Worm (Caenorhabditis elegans) whole organism, L4 larva: ENCODE measurements around the gene eelo-1.

Source experiments
- F10B5.3 ChIP-seq: sonication (generic microtip); optimal IDR thresholded peaks from 2 replicates; lab custom pipeline; 2016; ENCODE audit warnings: mild to moderate bottlenecking, missing genetic modification characterization, missing compliant biosample characterization
- F26F4.8 ChIP-seq: fragments of 200-800 bp; sonication (Bioruptor generic); conservative IDR thresholded peaks from 2 replicates; pipeline ENCODE4 v1.3.6; 2022; ENCODE audit warnings: missing genetic modification characterization, missing compliant biosample characterization
- F37D6.2 ChIP-seq: sonication (generic microtip); optimal IDR thresholded peaks from 2 replicates; lab custom pipeline; 2016; ENCODE audit warnings: mild to moderate bottlenecking, missing genetic modification characterization, missing compliant biosample characterization
- F44E2.7 ChIP-seq: fragments of 200-800 bp; sonication (Bioruptor generic); IDR thresholded peaks from 2 replicates; pipeline ENCODE4 v2.1.2; 2022; ENCODE audit warnings: missing genetic modification characterization, missing compliant biosample characterization
- R02D3.7 ChIP-seq: fragments of 150-350 bp; sonication (generic microtip); optimal IDR thresholded peaks from 3 replicates; lab custom pipeline; 2014; ENCODE audit warnings: missing biosample characterization, missing genetic modification characterization
- Y105C5A.15 ChIP-seq: fragments of 200-800 bp; sonication (Bioruptor generic); IDR thresholded peaks from 2 replicates; pipeline ENCODE4 v1.3.6; 2022; ENCODE audit warnings: missing genetic modification characterization, missing compliant biosample characterization
- Y48G9A.11 ChIP-seq: fragments of 200-800 bp; sonication (Bioruptor generic); IDR thresholded peaks from 2 replicates; pipeline ENCODE4 v1.3.6; 2022; ENCODE audit warnings: missing genetic modification reagents, missing genetic modification characterization, missing compliant biosample characterization
- Y5F2A.4 ChIP-seq: fragments of 200-800 bp; sonication (Bioruptor generic); optimal IDR thresholded peaks from 2 replicates; lab custom pipeline; 2018; ENCODE audit warnings: mild to moderate bottlenecking, missing genetic modification characterization, missing compliant biosample characterization
- Y75B8A.6 ChIP-seq: fragments of 200-800 bp; sonication (Bioruptor generic); IDR thresholded peaks from 2 replicates; pipeline ENCODE4 v1.3.6; 2022; ENCODE audit warnings: missing genetic modification reagents, missing genetic modification characterization, missing compliant biosample characterization
- ZK546.5 ChIP-seq, 2 experiments: sonication (generic microtip); optimal IDR thresholded peaks; 2 replicates each; lab custom pipeline; 2017; ENCODE audit warnings: missing biosample characterization in 2 of 2, missing genetic modification characterization in 2 of 2
- aha-1 ChIP-seq: fragments of 150-350 bp; peaks from one replicate; lab custom pipeline; 2014; ENCODE audit warnings: missing biosample characterization, missing genetic modification characterization
- arid-1 ChIP-seq: fragments of 200-800 bp; sonication (Bioruptor generic); conservative IDR thresholded peaks from 2 replicates; pipeline ENCODE4 v1.3.6; 2022; ENCODE audit warnings: missing genetic modification reagents, missing genetic modification characterization, missing compliant biosample characterization
- attf-4 ChIP-seq: sonication (generic microtip); optimal IDR thresholded peaks from 3 replicates; lab custom pipeline; 2017; ENCODE audit warnings: missing biosample characterization, missing genetic modification characterization
- ceh-32 ChIP-seq: sonication (generic microtip); optimal IDR thresholded peaks from 2 replicates; lab custom pipeline; 2016; ENCODE audit warnings: mild to moderate bottlenecking, missing genetic modification characterization, missing compliant biosample characterization; ENCODE audit not compliant: poor library complexity
- ceh-44 ChIP-seq: fragments of 200-800 bp; sonication (Bioruptor generic); IDR thresholded peaks from 2 replicates; pipeline ENCODE4 v1.3.6; 2022; ENCODE audit warnings: missing genetic modification reagents, missing genetic modification characterization, missing compliant biosample characterization
- ceh-62 ChIP-seq: sonication (generic microtip); optimal IDR thresholded peaks from 2 replicates; lab custom pipeline; 2017; ENCODE audit warnings: missing biosample characterization, missing genetic modification characterization
- ces-1 ChIP-seq: fragments of 150-350 bp; sonication (generic microtip); optimal IDR thresholded peaks from 4 replicates; lab custom pipeline; 2014; ENCODE audit warnings: missing biosample characterization, missing genetic modification reagents, missing genetic modification characterization
- daf-19 ChIP-seq: fragments of 200-800 bp; sonication (Bioruptor generic); conservative IDR thresholded peaks from 2 replicates; pipeline ENCODE4 v1.3.6; 2022; ENCODE audit warnings: missing genetic modification characterization, missing compliant biosample characterization
- dmd-6 ChIP-seq: fragments of 200-800 bp; sonication (Bioruptor generic); IDR thresholded peaks from 2 replicates; pipeline ENCODE4 v1.3.6; 2022; ENCODE audit warnings: missing genetic modification reagents, missing genetic modification characterization, missing compliant biosample characterization
- dve-1 ChIP-seq: sonication (generic microtip); optimal IDR thresholded peaks from 2 replicates; lab custom pipeline; 2017; ENCODE audit warnings: antibody characterized with exemption, mild to moderate bottlenecking, missing genetic modification characterization, missing compliant biosample characterization; ENCODE audit not compliant: insufficient read depth
- egl-43 ChIP-seq: fragments of 200-800 bp; sonication (Bioruptor generic); IDR thresholded peaks from 2 replicates; pipeline ENCODE4 v1.3.6; 2022; ENCODE audit warnings: missing genetic modification reagents, missing genetic modification characterization, missing compliant biosample characterization
- gei-8 ChIP-seq: fragments of 200-800 bp; sonication (Bioruptor generic); optimal IDR thresholded peaks from 2 replicates; lab custom pipeline; 2018; ENCODE audit warnings: mild to moderate bottlenecking, missing genetic modification characterization, missing compliant biosample characterization
- hlh-11 ChIP-seq: fragments of 200-800 bp; sonication (Bioruptor generic); optimal IDR thresholded peaks from 2 replicates; lab custom pipeline; 2018; ENCODE audit warnings: mild to moderate bottlenecking, missing genetic modification characterization, missing compliant biosample characterization
- jun-1 ChIP-seq: fragments of 150-350 bp; optimal IDR thresholded peaks from 2 replicates; lab custom pipeline; 2014; ENCODE audit warnings: missing biosample characterization, missing genetic modification reagents, missing genetic modification characterization
- lim-7 ChIP-seq: fragments of 200-800 bp; sonication (Bioruptor generic); IDR thresholded peaks from 2 replicates; pipeline ENCODE4 v1.3.6; 2022; ENCODE audit warnings: missing genetic modification characterization, missing compliant biosample characterization
- lin-13 ChIP-seq: fragments of 150-350 bp; optimal IDR thresholded peaks from 2 replicates; lab custom pipeline; 2014; ENCODE audit warnings: missing biosample characterization, missing genetic modification reagents, missing genetic modification characterization
- lin-38 ChIP-seq: fragments of 200-800 bp; sonication (Bioruptor generic); IDR thresholded peaks from 2 replicates; pipeline ENCODE4 v1.3.6; 2022; ENCODE audit warnings: missing genetic modification reagents, missing genetic modification characterization, missing compliant biosample characterization
- lin-39 ChIP-seq: fragments of 150-350 bp; optimal IDR thresholded peaks from 2 replicates; lab custom pipeline; 2014; ENCODE audit warnings: missing biosample characterization, missing genetic modification reagents, missing genetic modification characterization
- lir-3 ChIP-seq: sonication (generic microtip); optimal IDR thresholded peaks from 2 replicates; lab custom pipeline; 2016; ENCODE audit warnings: mild to moderate bottlenecking, missing genetic modification characterization, missing compliant biosample characterization
- madf-5 ChIP-seq, 2 experiments: fragments of 200-800 bp; sonication (Bioruptor generic); IDR thresholded peaks; 2 replicates each; pipeline ENCODE4 v1.3.6; 2022; ENCODE audit warnings: missing compliant biosample characterization in 2 of 2, missing genetic modification characterization in 2 of 2
- madf-9 ChIP-seq: fragments of 200-800 bp; sonication (Bioruptor generic); conservative IDR thresholded peaks from 2 replicates; pipeline ENCODE4 v1.3.6; 2022; ENCODE audit warnings: missing genetic modification reagents, missing genetic modification characterization, missing compliant biosample characterization
- mdt-29 ChIP-seq: fragments of 200-800 bp; sonication (Bioruptor generic); IDR thresholded peaks from 2 replicates; pipeline ENCODE4 v1.3.6; 2022; ENCODE audit warnings: missing genetic modification reagents, missing genetic modification characterization, missing compliant biosample characterization
- mep-1 ChIP-seq: fragments of 150-350 bp; sonication (generic microtip); optimal IDR thresholded peaks from 3 replicates; lab custom pipeline; 2014; ENCODE audit warnings: missing biosample characterization, missing genetic modification characterization
- mes-2 ChIP-seq: sonication (generic microtip); optimal IDR thresholded peaks from 2 replicates; lab custom pipeline; 2016; ENCODE audit warnings: missing genotype, mild to moderate bottlenecking, missing genetic modification characterization, missing compliant biosample characterization; ENCODE audit not compliant: poor library complexity, severe bottlenecking
- nhr-237 ChIP-seq: sonication (generic microtip); optimal IDR thresholded peaks from 2 replicates; lab custom pipeline; 2017; ENCODE audit warnings: missing biosample characterization, missing genetic modification characterization
- nhr-25 ChIP-seq: sonication (generic microtip); optimal IDR thresholded peaks from 2 replicates; lab custom pipeline; 2017; ENCODE audit warnings: missing genetic modification characterization, mild to moderate bottlenecking, missing compliant biosample characterization, antibody characterized with exemption, moderate library complexity, borderline replicate concordance; ENCODE audit not compliant: insufficient read depth
- nhr-42 ChIP-seq: fragments of 200-800 bp; sonication (Bioruptor generic); IDR thresholded peaks from 2 replicates; pipeline ENCODE4 v1.3.6; 2022; ENCODE audit warnings: missing genetic modification characterization, missing compliant biosample characterization
- nhr-76 ChIP-seq: fragments of 150-350 bp; optimal IDR thresholded peaks from 2 replicates; lab custom pipeline; 2014; ENCODE audit warnings: missing biosample characterization, missing genetic modification characterization
- pha-4 ChIP-seq, 2 experiments: fragments of 150-350 bp in 1 of 2; fragments of 200-800 bp in 1 of 2; sonication (Bioruptor generic) in 1 of 2; IDR thresholded peaks in 1 of 2; optimal IDR thresholded peaks in 1 of 2; 2 replicates each; pipeline versions ENCODE4 v1.3.6 to Lab custom; 2014 to 2022; ENCODE audit warnings: missing genetic modification characterization in 2 of 2, missing genetic modification reagents in 2 of 2, missing biosample characterization in 1 of 2, missing compliant biosample characterization in 1 of 2
- php-3 ChIP-seq: fragments of 200-800 bp; sonication (Bioruptor generic); IDR thresholded peaks from 2 replicates; pipeline ENCODE4 v1.3.6; 2022; ENCODE audit warnings: missing genetic modification reagents, missing genetic modification characterization, missing compliant biosample characterization
- snpc-4 ChIP-seq: fragments of 150-350 bp; optimal IDR thresholded peaks from 2 replicates; lab custom pipeline; 2014; ENCODE audit warnings: missing biosample characterization, missing genetic modification characterization
- unc-130 ChIP-seq: sonication (generic microtip); optimal IDR thresholded peaks from 2 replicates; lab custom pipeline; 2016; ENCODE audit warnings: missing genetic modification reagents, missing genetic modification characterization, missing compliant biosample characterization
- unc-62 ChIP-seq, 3 experiments: fragments of 150-350 bp in 1 of 3; sonication (generic microtip); optimal IDR thresholded peaks in 2 of 3; peaks in 1 of 3; 1 replicate in 1 of 3; 2 replicates in 2 of 3; lab custom pipeline; 2014 to 2017; ENCODE audit warnings: missing biosample characterization in 3 of 3, missing genetic modification characterization in 3 of 3, missing genetic modification reagents in 3 of 3, missing genotype in 1 of 3
- vab-7 ChIP-seq: fragments of 200-800 bp; sonication (Bioruptor generic); IDR thresholded peaks from 2 replicates; pipeline ENCODE4 v1.3.6; 2022; ENCODE audit warnings: missing genetic modification reagents, missing genetic modification characterization, missing compliant biosample characterization
- zip-11 ChIP-seq: fragments of 200-800 bp; sonication (Bioruptor generic); IDR thresholded peaks from 2 replicates; pipeline ENCODE4 v1.3.6; 2022; ENCODE audit warnings: missing genetic modification characterization, missing compliant biosample characterization

Gene eelo-1

DNA sequence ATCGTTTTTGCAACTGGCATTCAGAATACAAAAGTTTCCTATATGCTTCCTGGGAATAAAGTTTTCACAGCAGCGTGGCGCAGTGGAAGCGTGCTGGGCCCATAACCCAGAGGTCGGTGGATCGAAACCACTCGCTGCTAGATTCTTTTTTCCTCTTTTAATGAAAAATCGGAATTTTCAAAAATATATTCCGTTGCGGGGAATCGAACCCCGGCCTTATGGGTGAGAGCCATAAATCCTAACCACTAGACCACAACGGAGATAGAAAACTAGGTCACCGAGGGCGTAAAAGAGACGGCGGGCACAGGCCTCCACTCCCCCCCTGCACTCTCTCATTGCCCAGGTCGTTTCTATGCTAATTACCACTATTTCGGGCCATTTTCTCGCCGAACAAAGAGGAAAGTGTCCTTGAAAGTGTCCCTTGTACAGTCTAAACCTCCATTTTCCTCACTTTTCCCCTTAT lies 46.2 kb upstream of the eelo-1 start, which contains the start of gene Y22D7AL.6 (continued):
- no peak for TF ChIP-seq ceh-62 (tag; lab: Kevin White, UChicago)
- TF ChIP-seq madf-5 (GFP tag; IDR thresholded peaks at IDR 0.05; lab: Robert Waterston, UW), result peak; percentile 30 to 87; a peak in 1 of 4 replicates
- TF ChIP-seq nhr-237, result no peak
- TF ChIP-seq arid-1 (GFP tag; lab: Robert Waterston, UW), result peak; percentile 84
- TF ChIP-seq lim-7 (GFP tag; lab: Robert Waterston, UW), result peak; percentile 91
- no peak for TF ChIP-seq jun-1
- TF ChIP-seq dve-1 (tag; lab: Kevin White, UChicago), result peak; percentile 53
- peak; percentile 83 for TF ChIP-seq lin-38 (GFP tag; lab: Robert Waterston, UW)
- peak; percentile 83 for TF ChIP-seq mdt-29 (GFP tag; lab: Robert Waterston, UW)
- TF ChIP-seq lir-3 (tag; lab: Kevin White, UChicago), result peak; percentile 65
- no peak for TF ChIP-seq ces-1 (GFP tag; lab: Kevin White, UChicago)
- peak; percentile 11 for TF ChIP-seq hlh-11 (tag; lab: Kevin White, UChicago)
- TF ChIP-seq F10B5.3 (tag; lab: Kevin White, UChicago), result peak; percentile 27
- no peak for TF ChIP-seq Y75B8A.6
- peak; percentile 95 for TF ChIP-seq egl-43 (GFP tag; lab: Robert Waterston, UW)
- no peak for TF ChIP-seq zip-11
- TF ChIP-seq vab-7, result peak; percentile 76
- TF ChIP-seq mep-1 (tag; lab: Kevin White, UChicago), result no peak
- peak; percentile 69; the same call in 1 of the 2 replicates for TF ChIP-seq daf-19
- TF ChIP-seq nhr-42 (GFP tag; lab: Robert Waterston, UW), result 0 out of 2 replicates have a peak, but pooled peaks have one; percentile 54
- TF ChIP-seq Y105C5A.15 (GFP tag; lab: Robert Waterston, UW), result peak; percentile 45; the same call in 1 of the 2 replicates
- TF ChIP-seq php-3 (GFP tag; lab: Robert Waterston, UW), result peak; percentile 65; the same call in 1 of the 2 replicates
- peak; percentile 52 for TF ChIP-seq F37D6.2 (tag; lab: Kevin White, UChicago)
- no peak for TF ChIP-seq attf-4 (tag; lab: Kevin White, UChicago)
- TF ChIP-seq R02D3.7 (tag; lab: Kevin White, UChicago), result no peak
- TF ChIP-seq unc-62 (GFP tag; optimal IDR thresholded peaks at IDR 0.05 in 1 of 2; lab: Kevin White, UChicago), result no peak
- no peak for TF ChIP-seq unc-62 (tag; optimal IDR thresholded peaks at IDR 0.05; lab: Kevin White, UChicago)
- peak; percentile 61 for TF ChIP-seq dmd-6 (GFP tag; lab: Robert Waterston, UW)
- TF ChIP-seq gei-8 (GFP tag; lab: Kevin White, UChicago), result peak; percentile 81
- TF ChIP-seq nhr-25 (tag; lab: Kevin White, UChicago), result no peak

ce11 chrIII:1603776-1604175 lies 45.4 kb upstream of the eelo-1 start:
- TF ChIP-seq snpc-4 (tag; lab: Kevin White, UChicago) (no peak), Y105C5A.15 (GFP tag; lab: Robert Waterston, UW) (0 out of 2 replicates have a peak, but pooled peaks have one; percentile 52), ceh-32 (tag; lab: Kevin White, UChicago) (no peak), lim-7 (GFP tag; lab: Robert Waterston, UW) (peak; percentile 65; the same call in 1 of the 2 replicates), F44E2.7 (0 out of 2 replicates have a peak, but pooled peaks have one; percentile 72), Y48G9A.11 (GFP tag; lab: Robert Waterston, UW) (0 out of 2 replicates have a peak, but pooled peaks have one; percentile 9), Y75B8A.6 (no peak), vab-7 (peak; percentile 41; the same call in 1 of the 2 replicates), madf-9 (GFP tag; lab: Robert Waterston, UW) (peak; percentile 42; the same call in 1 of the 2 replicates), Y5F2A.4 (GFP tag; lab: Kevin White, UChicago) (peak; percentile 2), F26F4.8 (GFP tag; lab: Robert Waterston, UW) (0 out of 2 replicates have a peak, but pooled peaks have one; percentile 58), ceh-44 (GFP tag; lab: Robert Waterston, UW) (no peak), lin-13 (GFP tag; lab: Kevin White, UChicago) (peak; percentile 56), nhr-76 (tag; lab: Kevin White, UChicago) (no peak), egl-43 (GFP tag; lab: Robert Waterston, UW) (0 out of 2 replicates have a peak, but pooled peaks have one; percentile 28), lin-39 (tag; lab: Kevin White, UChicago) (no peak), ZK546.5 (tag; optimal IDR thresholded peaks at IDR 0.05; lab: Kevin White, UChicago) (no peak), madf-5 (GFP tag; IDR thresholded peaks at IDR 0.05; lab: Robert Waterston, UW) (peak in 1 of 2 experiments; percentile 69; a peak in 1 of 4 replicates), mes-2 (tag; lab: Kevin White, UChicago) (peak; percentile 54), aha-1 (peak; percentile 39), pha-4 (GFP tag; IDR thresholded peaks at IDR 0.05; lab: Robert Waterston, UW) (0 out of 2 replicates have a peak, but pooled peaks have one; percentile 52), pha-4 (tag; optimal IDR thresholded peaks at IDR 0.05; lab: Kevin White, UChicago) (no peak), unc-130 (peak; percentile 43), lin-38 (GFP tag; lab: Robert Waterston, UW) (peak; percentile 62), hlh-11 (tag; lab: Kevin White, UChicago) (no peak)
